Fruit fly (Drosophila melanogaster): ENCODE measurements around the gene CG32708.

Gene CG32708

DNA sequence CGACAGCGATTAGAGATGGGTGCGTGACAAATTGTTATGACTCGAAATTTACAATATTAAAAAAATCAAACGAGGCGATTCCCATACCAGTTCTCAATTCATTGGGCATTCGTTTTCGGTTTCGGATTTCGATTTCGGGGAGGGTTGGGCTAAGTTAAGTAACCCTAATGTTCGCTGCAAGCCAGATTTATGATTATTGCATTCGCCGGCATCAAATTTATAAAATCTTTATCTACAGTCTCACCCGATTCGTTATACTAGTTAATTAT, 42.2 kb downstream of the CG32708 start:
- TF ChIP-seq GATAd (GFP tag; optimal IDR thresholded peaks at IDR 0.05) (no peak), Abd-B (GFP tag; optimal IDR thresholded peaks at IDR 0.05) (no peak), jim (GFP tag; optimal IDR thresholded peaks at IDR 0.05) (no peak), foxo (GFP tag; optimal IDR thresholded peaks at IDR 0.05) (no peak), Dfd (GFP tag; optimal IDR thresholded peaks at IDR 0.05) (no peak), ey (GFP tag; optimal IDR thresholded peaks at IDR 0.05) (no peak), Hnf4 (GFP tag; optimal IDR thresholded peaks at IDR 0.05) (no peak), dl (GFP tag; optimal IDR thresholded peaks at IDR 0.05; ENCODE audit: insufficient read depth in 1 of 2, partially characterized antibody in 2 of 2) (no peak), rgr (GFP tag; optimal IDR thresholded peaks at IDR 0.05) (no peak), pan (optimal IDR thresholded peaks at IDR 0.05) (no peak), CrebA (GFP tag; optimal IDR thresholded peaks at IDR 0.05; ENCODE audit: borderline replicate concordance) (no peak), N (GFP tag; optimal IDR thresholded peaks at IDR 0.05) (no peak), dmrt93B (GFP tag; optimal IDR thresholded peaks at IDR 0.05) (no peak), CG9705 (GFP tag; optimal IDR thresholded peaks at IDR 0.05) (no peak), Vsx2 (GFP tag; optimal IDR thresholded peaks at IDR 0.05; ENCODE audit: partially characterized antibody) (no peak)

DNA sequence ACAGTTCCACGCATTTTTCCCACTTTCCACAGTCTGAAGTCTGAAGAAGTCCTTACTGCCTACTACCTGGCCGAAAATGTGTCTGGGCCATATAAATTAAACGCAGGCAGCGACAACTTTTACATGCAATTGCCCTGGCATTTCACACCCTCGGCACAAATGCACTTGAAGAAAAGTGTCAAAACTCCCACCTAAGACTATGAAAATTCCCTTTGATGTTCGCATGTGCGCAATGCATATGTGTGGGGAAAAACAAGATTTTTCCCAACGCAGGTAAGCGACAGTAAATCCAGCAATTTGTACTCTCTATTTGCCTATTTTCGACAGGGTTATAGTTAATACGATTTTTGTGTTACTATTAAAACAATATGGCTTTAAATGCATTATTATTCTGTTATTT, 43.7 kb downstream of the CG32708 start:
- TF ChIP-seq dmrt93B (GFP tag; optimal IDR thresholded peaks at IDR 0.05) (no peak), CG32264 (GFP tag; optimal IDR thresholded peaks at IDR 0.05) (no peak), foxo (GFP tag; optimal IDR thresholded peaks at IDR 0.05) (no peak), br (GFP tag; optimal IDR thresholded peaks at IDR 0.05) (no peak), psq (GFP tag; optimal IDR thresholded peaks at IDR 0.05) (no peak), rgr (GFP tag; optimal IDR thresholded peaks at IDR 0.05) (no peak), Mio (GFP tag; optimal IDR thresholded peaks at IDR 0.05) (no peak), Dfd (GFP tag; optimal IDR thresholded peaks at IDR 0.05) (no peak), woc (GFP tag; optimal IDR thresholded peaks at IDR 0.05) (no peak), Vsx2 (GFP tag; optimal IDR thresholded peaks at IDR 0.05; ENCODE audit: partially characterized antibody) (no peak), CrebA (GFP tag; optimal IDR thresholded peaks at IDR 0.05; ENCODE audit: borderline replicate concordance) (no peak)

DNA sequence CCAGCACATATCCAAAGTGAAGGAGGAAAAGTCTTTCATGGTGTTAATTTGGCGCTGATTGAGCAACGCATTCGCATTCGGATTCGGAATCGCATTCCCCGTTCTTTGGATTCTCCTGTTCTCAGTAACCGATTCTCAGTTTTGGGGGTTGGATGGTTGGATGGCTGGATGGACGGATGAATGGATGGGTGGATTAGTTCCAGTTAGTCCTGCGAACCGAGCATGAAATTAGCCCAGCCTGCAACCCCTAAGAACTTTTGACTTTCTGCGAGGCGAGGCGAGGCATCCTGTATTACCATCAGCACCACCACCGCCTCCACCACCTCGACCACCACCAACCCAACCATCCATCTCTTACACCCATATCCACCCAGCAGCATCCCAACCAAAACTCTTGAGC, 44.5 kb downstream of the CG32708 start:
- TF ChIP-seq rgr (GFP tag; optimal IDR thresholded peaks at IDR 0.05) (no peak), CG9705 (GFP tag; optimal IDR thresholded peaks at IDR 0.05) (no peak)

DNA sequence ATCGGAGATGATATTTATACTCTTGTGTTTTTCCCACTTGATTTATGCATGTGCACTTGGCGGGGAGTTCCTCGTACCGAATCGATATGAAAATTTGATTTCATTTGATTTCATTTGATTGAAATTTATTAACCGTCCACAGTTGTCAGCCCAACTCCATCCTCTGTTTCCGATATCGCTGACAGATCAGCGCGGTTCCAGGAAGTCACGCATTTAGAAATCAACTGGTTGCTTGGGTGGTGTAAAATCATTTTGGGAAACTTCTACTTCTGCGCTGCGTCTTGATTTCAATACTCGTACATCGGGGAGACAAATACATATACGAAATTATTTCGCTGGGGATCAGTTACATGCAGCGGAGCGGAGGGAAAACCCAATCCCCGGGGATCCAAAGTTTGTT, 45.8 kb downstream of the CG32708 start:
- no peak for TF ChIP-seq psq (GFP tag; optimal IDR thresholded peaks at IDR 0.05)
- no peak for TF ChIP-seq CG9705 (GFP tag; optimal IDR thresholded peaks at IDR 0.05)
- TF ChIP-seq Hr83 (GFP tag; optimal IDR thresholded peaks at IDR 0.05; ENCODE audit: poor library complexity, severe bottlenecking), result no peak
- TF ChIP-seq Dfd (GFP tag; optimal IDR thresholded peaks at IDR 0.05), result no peak
- TF ChIP-seq Jra (GFP tag; optimal IDR thresholded peaks at IDR 0.05), result no peak
- no peak for TF ChIP-seq dsf (GFP tag; optimal IDR thresholded peaks at IDR 0.05; ENCODE audit: borderline replicate concordance)
- no peak for TF ChIP-seq sage (GFP tag; optimal IDR thresholded peaks at IDR 0.05)
- TF ChIP-seq GATAd (GFP tag; optimal IDR thresholded peaks at IDR 0.05), result no peak
- TF ChIP-seq CrebA (GFP tag; optimal IDR thresholded peaks at IDR 0.05; ENCODE audit: borderline replicate concordance), result no peak
- no peak for TF ChIP-seq OdsH (GFP tag; optimal IDR thresholded peaks at IDR 0.05)
- no peak for TF ChIP-seq Rel (GFP tag; optimal IDR thresholded peaks at IDR 0.05)
- TF ChIP-seq Rel (tag; optimal IDR thresholded peaks at IDR 0.05), result no peak
- TF ChIP-seq CG32264 (GFP tag; optimal IDR thresholded peaks at IDR 0.05), result no peak
- TF ChIP-seq sv (GFP tag; optimal IDR thresholded peaks at IDR 0.05), result no peak
- no peak for TF ChIP-seq br (GFP tag; optimal IDR thresholded peaks at IDR 0.05)
- no peak for TF ChIP-seq HLH106 (tag; optimal IDR thresholded peaks at IDR 0.05)

DNA sequence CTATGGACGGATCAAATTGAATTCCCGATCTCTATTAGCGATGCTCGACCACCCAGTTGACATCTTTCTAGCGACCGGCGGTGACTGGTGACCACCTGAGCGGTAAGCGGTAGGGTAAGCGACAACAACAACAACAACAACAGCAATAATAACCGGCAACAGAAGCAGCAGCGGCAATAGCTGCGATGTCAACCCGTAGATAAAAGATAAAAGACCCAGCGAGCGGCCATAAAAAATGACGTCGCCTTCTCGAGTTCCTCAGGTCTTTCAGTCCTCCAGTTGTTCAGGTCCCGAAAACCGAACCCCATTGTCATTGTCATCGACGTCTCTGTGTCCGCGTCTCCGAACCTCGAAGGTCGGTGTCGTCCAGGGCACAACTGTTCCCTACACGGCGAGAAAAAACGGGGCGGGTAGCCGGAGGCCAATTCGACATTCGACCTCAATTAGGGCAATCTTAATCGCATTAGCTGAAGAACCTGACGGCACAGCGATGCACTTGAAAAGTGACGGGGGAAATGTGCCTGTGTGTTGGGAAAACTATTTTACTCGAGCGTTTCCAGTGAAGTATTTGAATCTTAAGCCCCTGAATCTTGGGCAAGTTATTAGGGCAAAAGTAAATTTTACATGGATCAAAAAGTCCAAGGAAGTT, 47.0 kb downstream of the CG32708 start:
- TF ChIP-seq sv (GFP tag; optimal IDR thresholded peaks at IDR 0.05) (no peak), h (GFP tag; optimal IDR thresholded peaks at IDR 0.05) (no peak), br (GFP tag; optimal IDR thresholded peaks at IDR 0.05) (no peak), GATAd (GFP tag; optimal IDR thresholded peaks at IDR 0.05) (no peak)

Data from whole organism, wandering third instar larva.